Fruit fly (Drosophila melanogaster) whole organism, embryonic: Measurements from ENCODE around the gene CG8507.
A peak's percentile ranks its signal among the peaks of the same experiment; 100 is the strongest.

Experiments used
- Adf1 ChIP-seq: fragments of 200-800 bp; sonication (Bioruptor generic); IDR thresholded peaks from 2 replicates; pipeline ENCODE4 v1.3.6; 2022; ENCODE audit warnings: missing biosample characterization, missing genetic modification characterization
- CG1024 ChIP-seq: fragments of 200-800 bp; sonication (Bioruptor generic); IDR thresholded peaks from 2 replicates; pipeline ENCODE4 v1.3.6; 2022; ENCODE audit warnings: missing biosample characterization, missing genetic modification characterization
- CG10366 ChIP-seq: fragments of 200-800 bp; sonication (Bioruptor generic); IDR thresholded peaks from 2 replicates; pipeline ENCODE4 v1.3.6; 2022; ENCODE audit warnings: missing biosample characterization, missing genetic modification characterization
- CG10565 ChIP-seq: fragments of 200-800 bp; sonication (Bioruptor generic); optimal IDR thresholded peaks from 3 replicates; lab custom pipeline; 2016; ENCODE audit warnings: missing biosample characterization, mild to moderate bottlenecking, missing genetic modification characterization
- CG10959 ChIP-seq: fragments of 200-800 bp; sonication (Bioruptor generic); IDR thresholded peaks from 2 replicates; pipeline ENCODE4 v1.3.6; 2022; ENCODE audit warnings: missing biosample characterization, missing genetic modification characterization
- CG10979 ChIP-seq: fragments of 200-800 bp; sonication (Bioruptor generic); optimal IDR thresholded peaks from 2 replicates; lab custom pipeline; 2018; ENCODE audit warnings: missing biosample characterization, mild to moderate bottlenecking, missing genetic modification characterization, moderate library complexity
- CG12071 ChIP-seq: fragments of 200-800 bp; sonication (Bioruptor generic); optimal IDR thresholded peaks from 3 replicates; lab custom pipeline; 2018; ENCODE audit warnings: missing biosample characterization, mild to moderate bottlenecking, missing genetic modification characterization
- CG15011 ChIP-seq: fragments of 200-800 bp; sonication (Bioruptor generic); optimal IDR thresholded peaks from 3 replicates; lab custom pipeline; 2018; ENCODE audit warnings: missing biosample characterization, mild to moderate bottlenecking, missing genetic modification characterization
- CG15696 ChIP-seq: fragments of 200-800 bp; sonication (Bioruptor generic); optimal IDR thresholded peaks from 2 replicates; lab custom pipeline; 2019; ENCODE audit warnings: missing biosample characterization, mild to moderate bottlenecking, missing genetic modification characterization, moderate library complexity
- CG2129 ChIP-seq: fragments of 200-800 bp; sonication (Bioruptor generic); IDR thresholded peaks from 2 replicates; pipeline ENCODE4 v1.3.6; 2022; ENCODE audit warnings: missing biosample characterization, missing genetic modification characterization; ENCODE audit not compliant: partially characterized antibody
- CG2202 ChIP-seq: fragments of 200-800 bp; sonication (Bioruptor generic); optimal IDR thresholded peaks from 2 replicates; lab custom pipeline; 2018; ENCODE audit warnings: missing biosample characterization, mild to moderate bottlenecking, missing genetic modification characterization
- CG30020 ChIP-seq: fragments of 200-800 bp; optimal IDR thresholded peaks from 2 replicates; lab custom pipeline; 2019; ENCODE audit warnings: missing biosample characterization, mild to moderate bottlenecking, missing genetic modification characterization, moderate library complexity
- CG3281 ChIP-seq: fragments of 200-800 bp; sonication (Bioruptor generic); optimal IDR thresholded peaks from 3 replicates; lab custom pipeline; 2017; ENCODE audit warnings: missing biosample characterization, mild to moderate bottlenecking, missing genetic modification characterization
- CG4328 ChIP-seq: fragments of 200-800 bp; sonication (Bioruptor generic); optimal IDR thresholded peaks from 3 replicates; lab custom pipeline; 2017; ENCODE audit warnings: missing biosample characterization, missing genetic modification reagents, missing genetic modification characterization
- CG6683 ChIP-seq: fragments of 200-800 bp; sonication (Bioruptor generic); optimal IDR thresholded peaks from 2 replicates; lab custom pipeline; 2017; ENCODE audit warnings: missing biosample characterization, mild to moderate bottlenecking, missing genetic modification characterization, missing genetic modification reagents
- CG8281 ChIP-seq: fragments of 200-800 bp; sonication (Bioruptor generic); optimal IDR thresholded peaks from 2 replicates; lab custom pipeline; 2018; ENCODE audit warnings: missing biosample characterization, mild to moderate bottlenecking, missing genetic modification characterization, moderate library complexity
- CG9797 ChIP-seq: fragments of 200-800 bp; sonication (Bioruptor generic); optimal IDR thresholded peaks from 3 replicates; lab custom pipeline; 2018; ENCODE audit warnings: missing biosample characterization, mild to moderate bottlenecking, missing genetic modification characterization
- CG9817 ChIP-seq: fragments of 200-800 bp; sonication (Bioruptor generic); optimal IDR thresholded peaks from 2 replicates; lab custom pipeline; 2018; ENCODE audit warnings: missing biosample characterization, mild to moderate bottlenecking, missing genetic modification characterization, moderate library complexity
- D ChIP-seq, 2 experiments: fragments of 200-800 bp in 1 of 2; fragments of >200 bp in 1 of 2; sonication (Bioruptor generic) in 1 of 2; optimal IDR thresholded peaks; 2 replicates in 1 of 2; 3 replicates in 1 of 2; lab custom pipeline; 2017; ENCODE audit warnings: mild to moderate bottlenecking in 1 of 2, missing biosample characterization in 1 of 2, missing genetic modification characterization in 1 of 2, missing genetic modification reagents in 1 of 2
- D19A ChIP-seq: fragments of 200-800 bp; optimal IDR thresholded peaks from 3 replicates; lab custom pipeline; 2019; ENCODE audit warnings: missing biosample characterization, mild to moderate bottlenecking, missing genetic modification characterization, moderate library complexity
- Dbx ChIP-seq: fragments of 200-800 bp; sonication (Bioruptor generic); IDR thresholded peaks from 3 replicates; pipeline ENCODE4 v1.3.6; 2022; ENCODE audit warnings: missing biosample characterization, missing genetic modification characterization
- Dfd ChIP-seq, 2 experiments: fragments of >200 bp; optimal IDR thresholded peaks; 2 replicates each; lab custom pipeline; 2017; ENCODE audit warnings: missing biosample characterization in 2 of 2, missing genetic modification characterization in 2 of 2
- Doc2 ChIP-seq: fragments of 200-800 bp; sonication (Bioruptor generic); IDR thresholded peaks from 2 replicates; pipeline ENCODE4 v1.3.6; 2022; ENCODE audit warnings: missing biosample characterization, missing genetic modification characterization
- HHEX ChIP-seq: fragments of 200-800 bp; sonication (Bioruptor generic); optimal IDR thresholded peaks from 3 replicates; lab custom pipeline; 2017; ENCODE audit warnings: missing biosample characterization, mild to moderate bottlenecking, missing genetic modification characterization, missing genetic modification reagents
- MTF-1 ChIP-seq: fragments of 200-800 bp; sonication (Bioruptor generic); optimal IDR thresholded peaks from 2 replicates; lab custom pipeline; 2018; ENCODE audit warnings: missing biosample characterization, mild to moderate bottlenecking, missing genetic modification characterization, borderline replicate concordance
- Nf-YB ChIP-seq: fragments of 200-800 bp; sonication (Bioruptor generic); optimal IDR thresholded peaks from 3 replicates; lab custom pipeline; 2019; ENCODE audit warnings: missing biosample characterization, mild to moderate bottlenecking, missing genetic modification characterization, moderate library complexity
- Scr ChIP-seq: fragments of 200-800 bp; sonication (Bioruptor generic); IDR thresholded peaks from 2 replicates; pipeline ENCODE4 v1.3.6; 2022; ENCODE audit warnings: missing biosample characterization, missing genetic modification characterization; ENCODE audit not compliant: partially characterized antibody
- az2 ChIP-seq: fragments of 200-800 bp; sonication (Bioruptor generic); optimal IDR thresholded peaks from 3 replicates; lab custom pipeline; 2016; ENCODE audit warnings: missing biosample characterization, missing genetic modification characterization
- cas ChIP-seq: fragments of 200-800 bp; sonication (Bioruptor generic); IDR thresholded peaks from 2 replicates; pipeline ENCODE4 v1.3.6; 2022; ENCODE audit warnings: missing biosample characterization, missing genetic modification characterization
- cg ChIP-seq: fragments of 200-800 bp; sonication (Bioruptor generic); optimal IDR thresholded peaks from 3 replicates; lab custom pipeline; 2019; ENCODE audit warnings: missing biosample characterization, mild to moderate bottlenecking, missing genetic modification characterization, moderate library complexity
- chif ChIP-seq, 2 experiments: fragments of 200-800 bp; sonication (Bioruptor generic); optimal IDR thresholded peaks; 3 replicates each; lab custom pipeline; 2016; ENCODE audit warnings: missing biosample characterization in 2 of 2, missing genetic modification characterization in 2 of 2
- corto ChIP-seq: fragments of 200-800 bp; sonication (Bioruptor generic); optimal IDR thresholded peaks from 2 replicates; lab custom pipeline; 2016; ENCODE audit warnings: missing biosample characterization, mild to moderate bottlenecking, missing genetic modification characterization, moderate library complexity
- dimm ChIP-seq: fragments of 200-800 bp; sonication (Bioruptor generic); IDR thresholded peaks from 2 replicates; pipeline ENCODE4 v1.3.6; 2022; ENCODE audit warnings: missing biosample characterization, missing genetic modification characterization
- emc ChIP-seq: fragments of 200-800 bp; sonication (Bioruptor generic); optimal IDR thresholded peaks from 2 replicates; lab custom pipeline; 2016; ENCODE audit warnings: missing biosample characterization, missing genetic modification characterization
- ems ChIP-seq: fragments of 200-800 bp; sonication (Bioruptor generic); optimal IDR thresholded peaks from 3 replicates; lab custom pipeline; 2016; ENCODE audit warnings: missing biosample characterization, missing genetic modification characterization
- fd102C ChIP-seq: fragments of 200-800 bp; sonication (Bioruptor generic); optimal IDR thresholded peaks from 2 replicates; lab custom pipeline; 2018; ENCODE audit warnings: missing biosample characterization, mild to moderate bottlenecking, missing genetic modification characterization, moderate library complexity
- fd96Cb ChIP-seq: fragments of 200-800 bp; sonication (Bioruptor generic); optimal IDR thresholded peaks from 2 replicates; lab custom pipeline; 2018; ENCODE audit warnings: missing biosample characterization, mild to moderate bottlenecking, missing genetic modification characterization, moderate library complexity
- fu2 ChIP-seq: fragments of 200-800 bp; sonication (Bioruptor generic); optimal IDR thresholded peaks from 2 replicates; lab custom pipeline; 2016; ENCODE audit warnings: missing biosample characterization, missing genetic modification characterization
- gsb ChIP-seq: fragments of 200-800 bp; sonication (Bioruptor generic); IDR thresholded peaks from 2 replicates; pipeline ENCODE4 v1.3.6; 2022; ENCODE audit warnings: missing biosample characterization, missing genetic modification characterization
- lbe ChIP-seq: fragments of 200-800 bp; sonication (Bioruptor generic); optimal IDR thresholded peaks from 2 replicates; lab custom pipeline; 2016; ENCODE audit warnings: missing biosample characterization, mild to moderate bottlenecking, missing genetic modification characterization
- pho ChIP-seq: fragments of 200-800 bp; sonication (Bioruptor generic); optimal IDR thresholded peaks from 2 replicates; lab custom pipeline; 2016; ENCODE audit warnings: missing biosample characterization, missing genetic modification characterization
- sc ChIP-seq, 3 experiments: fragments of >200 bp in 2 of 3; fragments of 200-800 bp in 1 of 3; sonication (Bioruptor generic) in 1 of 3; optimal IDR thresholded peaks; 2 replicates in 2 of 3; 3 replicates in 1 of 3; lab custom pipeline; 2017; ENCODE audit warnings: mild to moderate bottlenecking in 1 of 3, missing biosample characterization in 1 of 3, missing genetic modification characterization in 1 of 3, missing genetic modification reagents in 1 of 3
- seq ChIP-seq: fragments of 200-800 bp; sonication (Bioruptor generic); IDR thresholded peaks from 2 replicates; pipeline ENCODE4 v1.3.6; 2022; ENCODE audit warnings: missing biosample characterization, missing genetic modification characterization
- sisA ChIP-seq: fragments of 200-800 bp; sonication (Bioruptor generic); IDR thresholded peaks from 2 replicates; pipeline ENCODE4 v1.3.6; 2022; ENCODE audit warnings: missing biosample characterization, missing genetic modification characterization
- sna ChIP-seq: fragments of 200-800 bp; sonication (Bioruptor generic); IDR thresholded peaks from 2 replicates; pipeline ENCODE4 v1.3.6; 2022; ENCODE audit warnings: missing biosample characterization, missing genetic modification characterization; ENCODE audit not compliant: partially characterized antibody
- so ChIP-seq: fragments of 200-800 bp; sonication (Bioruptor generic); IDR thresholded peaks from 3 replicates; pipeline ENCODE4 v1.3.6; 2022; ENCODE audit warnings: missing biosample characterization, missing genetic modification characterization
- stwl ChIP-seq: fragments of 200-800 bp; sonication (Bioruptor generic); optimal IDR thresholded peaks from 3 replicates; lab custom pipeline; 2018; ENCODE audit warnings: missing biosample characterization, mild to moderate bottlenecking, missing genetic modification characterization, moderate library complexity
- yki ChIP-seq: fragments of >200 bp; optimal IDR thresholded peaks from 3 replicates; lab custom pipeline; 2018
- zfh1 ChIP-seq: fragments of 200-800 bp; sonication (Bioruptor generic); IDR thresholded peaks from 3 replicates; pipeline ENCODE4 v1.3.6; 2022; ENCODE audit warnings: missing biosample characterization, missing genetic modification characterization

The CG8507 gene

dm6 chr3R:9777941-9778360, 13.3 kb upstream of the CG8507 start, which contains the start of gene RpS29 (continued):
- peak; percentile 85 for TF ChIP-seq CG3281 (GFP tag; lab: Kevin White, UChicago)
- peak; percentile 74 for TF ChIP-seq Adf1 (GFP tag; lab: Robert Waterston, UW)
- TF ChIP-seq az2 (GFP tag; lab: Kevin White, UChicago), result peak; percentile 69
- TF ChIP-seq CG30020 (tag; lab: Kevin White, UChicago), result peak; percentile 44
- TF ChIP-seq cas (GFP tag; lab: Robert Waterston, UW), result peak; percentile 68; the same call in 1 of the 2 replicates
- no peak for TF ChIP-seq CG10565
- peak; percentile 8 for TF ChIP-seq fd96Cb
- peak; percentile 47 for TF ChIP-seq CG2202 (tag; lab: Kevin White, UChicago)
- peak; percentile 73 for TF ChIP-seq stwl (tag; lab: Kevin White, UChicago)
- peak; percentile 72 for TF ChIP-seq CG12071 (GFP tag; lab: Kevin White, UChicago)
- peak; percentile 57 to 70 for TF ChIP-seq chif (GFP tag; optimal IDR thresholded peaks at IDR 0.05; lab: Kevin White, UChicago)
- peak; percentile 64 for TF ChIP-seq CG1024 (GFP tag; lab: Robert Waterston, UW)
- peak; percentile 41; the same call in 1 of the 2 replicates for TF ChIP-seq CG10959
- peak; percentile 84 for TF ChIP-seq ems (GFP tag; lab: Kevin White, UChicago)
- peak; percentile 79 for TF ChIP-seq MTF-1 (GFP tag; lab: Kevin White, UChicago)
- TF ChIP-seq CG9797 (GFP tag; lab: Kevin White, UChicago), result peak; percentile 87
- TF ChIP-seq sna, result peak; percentile 90
- peak; percentile 58 for TF ChIP-seq CG15696
- TF ChIP-seq zfh1 (GFP tag; lab: Robert Waterston, UW), result peak; percentile 84
- no peak for TF ChIP-seq Doc2 (GFP tag; lab: Robert Waterston, UW)
- peak; percentile 8 for TF ChIP-seq CG8281
- peak; percentile 49 for TF ChIP-seq CG15011 (GFP tag; lab: Kevin White, UChicago)
- no peak for TF ChIP-seq D (optimal IDR thresholded peaks at IDR 0.05; lab: Kevin White, UChicago)
- peak; percentile 60 for TF ChIP-seq D (GFP tag; optimal IDR thresholded peaks at IDR 0.05; lab: Kevin White, UChicago)
- no peak for TF ChIP-seq fd102C (GFP tag; lab: Kevin White, UChicago)
- TF ChIP-seq Dfd (GFP tag; optimal IDR thresholded peaks at IDR 0.05; lab: Kevin White, UChicago), result no peak
- peak; percentile 34 for TF ChIP-seq D19A
- TF ChIP-seq Nf-YB (GFP tag; lab: Kevin White, UChicago), result peak; percentile 49
- peak; percentile 58 for TF ChIP-seq lbe (GFP tag; lab: Kevin White, UChicago)
- peak; percentile 93 for TF ChIP-seq Dbx
- TF ChIP-seq CG9817 (tag; lab: Kevin White, UChicago), result peak; percentile 83
- TF ChIP-seq dimm (GFP tag; lab: Robert Waterston, UW), result no peak
- TF ChIP-seq sisA (GFP tag; lab: Robert Waterston, UW), result peak; percentile 74
- TF ChIP-seq seq (GFP tag; lab: Robert Waterston, UW), result no peak; the same call in 1 of the 2 replicates
- TF ChIP-seq HHEX (GFP tag; lab: Kevin White, UChicago), result peak; percentile 82
- TF ChIP-seq CG2129 (GFP tag; lab: Robert Waterston, UW), result peak; percentile 84
- peak; percentile 91 for TF ChIP-seq Scr (GFP tag; lab: Robert Waterston, UW)
- TF ChIP-seq emc, result peak; percentile 83
- TF ChIP-seq CG10366 (GFP tag; lab: Robert Waterston, UW), result peak; percentile 86
- TF ChIP-seq so (GFP tag; lab: Robert Waterston, UW), result no peak
- no peak for TF ChIP-seq cg
- peak; percentile 87 for TF ChIP-seq CG4328 (GFP tag; lab: Kevin White, UChicago)
- TF ChIP-seq yki (lab: Kevin White, UChicago), result no peak
- TF ChIP-seq CG10979 (tag; lab: Kevin White, UChicago), result peak; percentile 36
- no peak for TF ChIP-seq sc (optimal IDR thresholded peaks at IDR 0.05; lab: Kevin White, UChicago)
- TF ChIP-seq sc (GFP tag; optimal IDR thresholded peaks at IDR 0.05; lab: Kevin White, UChicago), result no peak
- peak; percentile 89 for TF ChIP-seq pho (GFP tag; lab: Kevin White, UChicago)
- peak; percentile 77 for TF ChIP-seq gsb (GFP tag; lab: Robert Waterston, UW)
- peak; percentile 73 for TF ChIP-seq CG6683 (GFP tag; lab: Kevin White, UChicago)
- TF ChIP-seq fu2, result peak; percentile 84
- TF ChIP-seq corto (GFP tag; lab: Kevin White, UChicago), result no peak
